Worm (Caenorhabditis elegans) whole organism, midembryonic: ENCODE results near the gene R11H6.4.

Source experiments
- cog-1 ChIP-seq: sonication (generic microtip); optimal IDR thresholded peaks from 2 replicates; lab custom pipeline; 2016; ENCODE audit warnings: missing genetic modification characterization, missing compliant biosample characterization
- flt-1 ChIP-seq: fragments of 200-800 bp; sonication (Bioruptor generic); IDR thresholded peaks from 2 replicates; pipeline ENCODE4 v1.3.6; 2022; ENCODE audit warnings: missing genetic modification characterization, missing compliant biosample characterization
- ref-1 ChIP-seq: fragments of 200-800 bp; sonication (Bioruptor generic); conservative IDR thresholded peaks from 2 replicates; pipeline ENCODE4 v1.3.6; 2022; ENCODE audit warnings: missing genetic modification reagents, missing genetic modification characterization, missing compliant biosample characterization
- tab-1 ChIP-seq: fragments of 200-800 bp; sonication (Bioruptor generic); IDR thresholded peaks from 2 replicates; pipeline ENCODE4 v1.3.6; 2022; ENCODE audit warnings: missing genetic modification characterization, missing compliant biosample characterization
- ztf-23 ChIP-seq: fragments of 200-800 bp; sonication (Bioruptor generic); IDR thresholded peaks from 2 replicates; pipeline ENCODE4 v1.3.6; 2022; ENCODE audit warnings: missing genetic modification reagents, missing genetic modification characterization, missing compliant biosample characterization
- ztf-29 ChIP-seq: fragments of 200-800 bp; sonication (Bioruptor generic); IDR thresholded peaks from 2 replicates; pipeline ENCODE4 v1.3.6; 2022; ENCODE audit warnings: missing genetic modification reagents, missing genetic modification characterization, missing compliant biosample characterization

DNA sequence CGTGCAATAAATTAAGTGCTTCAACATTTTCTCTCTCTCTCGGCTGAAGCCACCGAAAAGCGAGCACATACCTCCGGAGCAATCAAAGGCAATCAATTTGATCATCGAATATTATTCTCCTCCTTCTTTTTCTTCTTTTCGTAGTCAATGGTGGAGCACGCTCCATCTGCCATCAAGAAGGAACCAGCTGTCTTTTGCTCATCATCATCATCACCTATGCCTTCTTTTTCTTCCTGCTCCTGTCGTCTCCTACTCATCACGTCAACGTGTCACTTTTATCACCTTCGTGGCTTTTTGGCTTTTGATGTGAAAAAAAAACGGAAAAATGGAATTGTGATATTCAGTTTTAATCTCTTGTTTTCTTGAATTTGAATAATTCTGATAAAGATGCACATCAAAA lies 15.9 kb downstream of the R11H6.4 start:
- TF ChIP-seq flt-1 (GFP tag; lab: Robert Waterston, UW) (no peak), ztf-23 (GFP tag; lab: Robert Waterston, UW) (no peak), ztf-29 (no peak), ref-1 (GFP tag; lab: Robert Waterston, UW) (no peak), cog-1 (tag; lab: Kevin White, UChicago) (no peak), tab-1 (GFP tag; lab: Robert Waterston, UW) (no peak)
